Fruit fly (Drosophila melanogaster) whole organism, embryonic: Measurements from ENCODE around the gene Jhbp12.
A peak's percentile ranks its signal among the peaks of the same experiment; 100 is the strongest.

ENCODE experiments used
- Atf6 ChIP-seq: fragments of 200-800 bp; sonication (Bioruptor generic); IDR thresholded peaks from 2 replicates; pipeline ENCODE4 v1.3.6; 2022; ENCODE audit warnings: missing biosample characterization, missing genetic modification characterization
- C15 ChIP-seq: fragments of 200-800 bp; sonication (Bioruptor generic); IDR thresholded peaks from 3 replicates; pipeline ENCODE4 v1.3.6; 2022; ENCODE audit warnings: missing biosample characterization, missing genetic modification characterization
- CG10462 ChIP-seq: fragments of 200-800 bp; sonication (Bioruptor generic); optimal IDR thresholded peaks from 2 replicates; lab custom pipeline; 2016; ENCODE audit warnings: missing biosample characterization, missing genetic modification characterization
- CG11085 ChIP-seq: fragments of 200-800 bp; sonication (Bioruptor generic); IDR thresholded peaks from 2 replicates; pipeline ENCODE4 v1.3.6; 2022; ENCODE audit warnings: missing biosample characterization, missing genetic modification characterization
- CG12299 ChIP-seq: fragments of 200-800 bp; sonication (Bioruptor generic); optimal IDR thresholded peaks from 2 replicates; lab custom pipeline; 2018; ENCODE audit warnings: missing biosample characterization, mild to moderate bottlenecking, missing genetic modification characterization
- CG12659 ChIP-seq: fragments of 200-800 bp; sonication (Bioruptor generic); optimal IDR thresholded peaks from 3 replicates; lab custom pipeline; 2017; ENCODE audit warnings: mild to moderate bottlenecking, missing biosample characterization, missing genetic modification reagents, missing genetic modification characterization
- CG13287 ChIP-seq: fragments of 200-800 bp; sonication (Bioruptor generic); IDR thresholded peaks from 2 replicates; pipeline ENCODE4 v1.3.6; 2022; ENCODE audit warnings: missing biosample characterization, missing genetic modification characterization; ENCODE audit not compliant: partially characterized antibody
- CG13424 ChIP-seq: fragments of 200-800 bp; sonication (Bioruptor generic); optimal IDR thresholded peaks from 2 replicates; lab custom pipeline; 2019; ENCODE audit warnings: missing biosample characterization, mild to moderate bottlenecking, missing genetic modification characterization, moderate library complexity
- CG14667 ChIP-seq: fragments of 200-800 bp; sonication (Bioruptor generic); IDR thresholded peaks from 2 replicates; pipeline ENCODE4 v1.3.6; 2022; ENCODE audit warnings: missing biosample characterization, missing genetic modification characterization
- CG15479 ChIP-seq: fragments of 200-800 bp; sonication (Bioruptor generic); optimal IDR thresholded peaks from 3 replicates; lab custom pipeline; 2019; ENCODE audit warnings: missing biosample characterization, mild to moderate bottlenecking, missing genetic modification characterization, moderate library complexity
- CG15696 ChIP-seq: fragments of 200-800 bp; sonication (Bioruptor generic); optimal IDR thresholded peaks from 2 replicates; lab custom pipeline; 2019; ENCODE audit warnings: missing biosample characterization, mild to moderate bottlenecking, missing genetic modification characterization, moderate library complexity
- CG17186 ChIP-seq: fragments of 200-800 bp; sonication (Bioruptor generic); optimal IDR thresholded peaks from 3 replicates; lab custom pipeline; 2017; ENCODE audit warnings: missing biosample characterization, missing genetic modification reagents, missing genetic modification characterization
- CG17612 ChIP-seq: fragments of 200-800 bp; sonication (Bioruptor generic); IDR thresholded peaks from 2 replicates; pipeline ENCODE4 v1.3.6; 2022; ENCODE audit warnings: missing biosample characterization, missing genetic modification characterization
- CG18262 ChIP-seq: fragments of 200-800 bp; optimal IDR thresholded peaks from 3 replicates; lab custom pipeline; 2019; ENCODE audit warnings: missing biosample characterization, mild to moderate bottlenecking, missing genetic modification characterization, moderate library complexity
- CG2116 ChIP-seq: fragments of 200-800 bp; sonication (Bioruptor generic); optimal IDR thresholded peaks from 3 replicates; lab custom pipeline; 2018; ENCODE audit warnings: missing biosample characterization, mild to moderate bottlenecking, missing genetic modification characterization
- CG2678 ChIP-seq: fragments of 200-800 bp; sonication (Bioruptor generic); optimal IDR thresholded peaks from 3 replicates; lab custom pipeline; 2019; ENCODE audit warnings: missing biosample characterization, mild to moderate bottlenecking, missing genetic modification characterization, moderate library complexity
- CG2889 ChIP-seq: fragments of 200-800 bp; sonication (Bioruptor generic); IDR thresholded peaks from 3 replicates; pipeline ENCODE4 v1.3.6; 2022; ENCODE audit warnings: missing biosample characterization, missing genetic modification characterization
- CG7271 ChIP-seq: fragments of 200-800 bp; sonication (Bioruptor generic); optimal IDR thresholded peaks from 2 replicates; lab custom pipeline; 2018; ENCODE audit warnings: missing biosample characterization, mild to moderate bottlenecking, missing genetic modification characterization, moderate library complexity
- CG8089 ChIP-seq: fragments of 200-800 bp; sonication (Bioruptor generic); optimal IDR thresholded peaks from 3 replicates; lab custom pipeline; 2016; ENCODE audit warnings: missing biosample characterization, missing genetic modification characterization
- Dip2 ChIP-seq: fragments of 200-800 bp; sonication (Bioruptor generic); IDR thresholded peaks from 2 replicates; pipeline ENCODE4 v1.3.6; 2022; ENCODE audit warnings: missing biosample characterization, missing genetic modification characterization
- Ets97D ChIP-seq: fragments of 200-800 bp; sonication (Bioruptor generic); optimal IDR thresholded peaks from 3 replicates; lab custom pipeline; 2016; ENCODE audit warnings: missing biosample characterization, missing genetic modification characterization
- HLH54F ChIP-seq: fragments of 200-800 bp; sonication (Bioruptor generic); optimal IDR thresholded peaks from 3 replicates; lab custom pipeline; 2016; ENCODE audit warnings: missing biosample characterization, missing genetic modification characterization
- Nf-YC ChIP-seq: fragments of 200-800 bp; optimal IDR thresholded peaks from 3 replicates; lab custom pipeline; 2019; ENCODE audit warnings: missing biosample characterization, mild to moderate bottlenecking, missing genetic modification characterization, moderate library complexity
- Oli ChIP-seq: fragments of 200-800 bp; sonication (Bioruptor generic); optimal IDR thresholded peaks from 2 replicates; lab custom pipeline; 2018; ENCODE audit warnings: missing biosample characterization, mild to moderate bottlenecking, missing genetic modification characterization, moderate library complexity
- Six4 ChIP-seq: fragments of 200-800 bp; sonication (Bioruptor generic); optimal IDR thresholded peaks from 2 replicates; lab custom pipeline; 2016; ENCODE audit warnings: missing biosample characterization, missing genetic modification characterization
- Sox100B ChIP-seq: fragments of 200-800 bp; sonication (Bioruptor generic); optimal IDR thresholded peaks from 3 replicates; lab custom pipeline; 2018; ENCODE audit warnings: missing biosample characterization, mild to moderate bottlenecking, missing genetic modification characterization
- Usf ChIP-seq: fragments of 200-800 bp; sonication (Bioruptor generic); optimal IDR thresholded peaks from 2 replicates; lab custom pipeline; 2017; ENCODE audit warnings: missing genotype, missing biosample characterization, missing genetic modification characterization
- Vsx1 ChIP-seq: fragments of 200-800 bp; sonication (Bioruptor generic); optimal IDR thresholded peaks from 2 replicates; lab custom pipeline; 2017; ENCODE audit warnings: missing biosample characterization, mild to moderate bottlenecking, missing genetic modification characterization, missing genetic modification reagents
- dati ChIP-seq: fragments of 200-800 bp; sonication (Bioruptor generic); IDR thresholded peaks from 2 replicates; pipeline ENCODE4 v1.3.6; 2022; ENCODE audit warnings: missing biosample characterization, missing genetic modification characterization
- dm ChIP-seq: fragments of 200-800 bp; sonication (Bioruptor generic); optimal IDR thresholded peaks from 3 replicates; lab custom pipeline; 2016; ENCODE audit warnings: missing biosample characterization, missing genetic modification characterization
- dmrt99B ChIP-seq: fragments of 200-800 bp; sonication (Bioruptor generic); optimal IDR thresholded peaks from 2 replicates; lab custom pipeline; 2018; ENCODE audit warnings: missing biosample characterization, mild to moderate bottlenecking, missing genetic modification characterization, moderate library complexity
- ewg ChIP-seq: fragments of 200-800 bp; sonication (Bioruptor generic); optimal IDR thresholded peaks from 3 replicates; lab custom pipeline; 2017; ENCODE audit warnings: mild to moderate bottlenecking, missing biosample characterization, missing genetic modification reagents, missing genetic modification characterization
- fd96Cb ChIP-seq: fragments of 200-800 bp; sonication (Bioruptor generic); optimal IDR thresholded peaks from 2 replicates; lab custom pipeline; 2018; ENCODE audit warnings: missing biosample characterization, mild to moderate bottlenecking, missing genetic modification characterization, moderate library complexity
- fu2 ChIP-seq: fragments of 200-800 bp; sonication (Bioruptor generic); optimal IDR thresholded peaks from 2 replicates; lab custom pipeline; 2016; ENCODE audit warnings: missing biosample characterization, missing genetic modification characterization
- grau ChIP-seq: fragments of 200-800 bp; optimal IDR thresholded peaks from 3 replicates; lab custom pipeline; 2019; ENCODE audit warnings: missing biosample characterization, mild to moderate bottlenecking, missing genetic modification characterization, moderate library complexity
- ham ChIP-seq: fragments of 200-800 bp; sonication (Bioruptor generic); IDR thresholded peaks from 2 replicates; pipeline ENCODE4 v1.3.6; 2022; ENCODE audit warnings: missing biosample characterization, missing genetic modification characterization
- hb ChIP-seq: fragments of 200-800 bp; sonication (Bioruptor generic); IDR thresholded peaks from 3 replicates; pipeline ENCODE4 v1.3.6; 2022; ENCODE audit warnings: missing biosample characterization, missing genetic modification characterization; ENCODE audit not compliant: partially characterized antibody
- hbn ChIP-seq: fragments of 200-800 bp; sonication (Bioruptor generic); IDR thresholded peaks from 2 replicates; pipeline ENCODE4 v1.3.6; 2022; ENCODE audit warnings: missing biosample characterization, missing genetic modification characterization; ENCODE audit not compliant: partially characterized antibody
- lilli ChIP-seq: fragments of 200-800 bp; sonication (Bioruptor generic); optimal IDR thresholded peaks from 3 replicates; lab custom pipeline; 2016; ENCODE audit warnings: missing biosample characterization, missing genetic modification characterization
- nerfin-2 ChIP-seq: fragments of 200-800 bp; sonication (Bioruptor generic); IDR thresholded peaks from 2 replicates; pipeline ENCODE4 v1.3.6; 2022; ENCODE audit warnings: missing biosample characterization, missing genetic modification characterization; ENCODE audit not compliant: partially characterized antibody
- org-1 ChIP-seq: fragments of 200-800 bp; sonication (Bioruptor generic); optimal IDR thresholded peaks from 2 replicates; lab custom pipeline; 2017; ENCODE audit warnings: missing biosample characterization, missing genetic modification characterization
- pros ChIP-seq: fragments of 200-800 bp; sonication (Bioruptor generic); optimal IDR thresholded peaks from 3 replicates; lab custom pipeline; 2019; ENCODE audit warnings: missing biosample characterization, mild to moderate bottlenecking, missing genetic modification characterization, moderate library complexity
- rib ChIP-seq: fragments of 200-800 bp; sonication (Bioruptor generic); IDR thresholded peaks from 2 replicates; pipeline ENCODE4 v1.3.6; 2022; ENCODE audit warnings: missing biosample characterization, missing genetic modification characterization
- ro ChIP-seq: fragments of 200-800 bp; sonication (Bioruptor generic); IDR thresholded peaks from 2 replicates; pipeline ENCODE4 v1.3.6; 2022; ENCODE audit warnings: missing biosample characterization, missing genetic modification characterization
- row ChIP-seq: fragments of 200-800 bp; sonication (Bioruptor generic); IDR thresholded peaks from 3 replicates; pipeline ENCODE4 v1.3.6; 2022; ENCODE audit warnings: missing biosample characterization, missing genetic modification characterization
- sc ChIP-seq, 3 experiments: fragments of >200 bp in 2 of 3; fragments of 200-800 bp in 1 of 3; sonication (Bioruptor generic) in 1 of 3; optimal IDR thresholded peaks; 2 replicates in 2 of 3; 3 replicates in 1 of 3; lab custom pipeline; 2017; ENCODE audit warnings: mild to moderate bottlenecking in 1 of 3, missing biosample characterization in 1 of 3, missing genetic modification characterization in 1 of 3, missing genetic modification reagents in 1 of 3
- sd ChIP-seq: fragments of 200-800 bp; sonication (Bioruptor generic); optimal IDR thresholded peaks from 3 replicates; lab custom pipeline; 2018; ENCODE audit warnings: missing biosample characterization, mild to moderate bottlenecking, missing genetic modification characterization, moderate library complexity
- sens-2 ChIP-seq: fragments of 200-800 bp; sonication (Bioruptor generic); IDR thresholded peaks from 2 replicates; pipeline ENCODE4 v1.3.6; 2022; ENCODE audit warnings: missing biosample characterization, missing genetic modification characterization
- twi ChIP-seq: fragments of 200-800 bp; optimal IDR thresholded peaks from 2 replicates; lab custom pipeline; 2019; ENCODE audit warnings: missing biosample characterization, mild to moderate bottlenecking, missing genetic modification characterization, moderate library complexity
- wdn ChIP-seq: fragments of 200-800 bp; sonication (Bioruptor generic); IDR thresholded peaks from 2 replicates; pipeline ENCODE4 v1.3.6; 2022; ENCODE audit warnings: missing biosample characterization, missing genetic modification characterization

Gene Jhbp12

dm6 chr3R:24565748-24566239, 41.2 kb downstream of the Jhbp12 start (continued):
- TF ChIP-seq hbn (peak; percentile 34; the same call in 1 of the 2 replicates), sd (peak; percentile 93), row (GFP tag; lab: Robert Waterston, UW) (peak; percentile 27; the same call in 1 of the 3 replicates), HLH54F (no peak), CG15696 (tag; lab: Kevin White, UChicago) (no peak), Oli (tag; lab: Kevin White, UChicago) (no peak), hb (no peak), grau (tag; lab: Kevin White, UChicago) (peak; percentile 51), CG14667 (GFP tag; lab: Robert Waterston, UW) (no peak), sc (optimal IDR thresholded peaks at IDR 0.05; lab: Kevin White, UChicago) (no peak), sc (GFP tag; optimal IDR thresholded peaks at IDR 0.05; lab: Kevin White, UChicago) (peak; percentile 25), ewg (GFP tag; lab: Kevin White, UChicago) (peak; percentile 58), Six4 (no peak), CG17612 (GFP tag; lab: Robert Waterston, UW) (no peak), CG7271 (no peak), CG12659 (peak; percentile 39), Atf6 (GFP tag; lab: Robert Waterston, UW) (peak; percentile 77), CG12299 (tag; lab: Kevin White, UChicago) (peak; percentile 91), fd96Cb (tag; lab: Kevin White, UChicago) (no peak), dati (GFP tag; lab: Robert Waterston, UW) (no peak), dm (GFP tag; lab: Kevin White, UChicago) (no peak), rib (GFP tag; lab: Robert Waterston, UW) (no peak; the same call in none of the 2 replicates), Dip2 (GFP tag; lab: Robert Waterston, UW) (no peak), CG2889 (no peak), nerfin-2 (no peak), CG2678 (peak; percentile 70), ham (no peak), CG15479 (GFP tag; lab: Kevin White, UChicago) (no peak), Sox100B (peak; percentile 37), CG8089 (GFP tag; lab: Kevin White, UChicago) (no peak), wdn (GFP tag; lab: Robert Waterston, UW) (peak; percentile 19; the same call in 1 of the 2 replicates), CG2116 (GFP tag; lab: Kevin White, UChicago) (peak; percentile 43), CG13424 (tag; lab: Kevin White, UChicago) (peak; percentile 50), twi (tag; lab: Kevin White, UChicago) (peak; percentile 66), lilli (peak; percentile 44), fu2 (GFP tag; lab: Kevin White, UChicago) (no peak), Usf (no peak), ro (GFP tag; lab: Robert Waterston, UW) (no peak), sens-2 (GFP tag; lab: Robert Waterston, UW) (no peak), pros (GFP tag; lab: Kevin White, UChicago) (peak; percentile 15), Nf-YC (tag; lab: Kevin White, UChicago) (peak; percentile 58), CG10462 (GFP tag; lab: Kevin White, UChicago) (peak; percentile 8), CG18262 (peak; percentile 40), Vsx1 (peak; percentile 70), Ets97D (GFP tag; lab: Kevin White, UChicago) (peak; percentile 22), CG17186 (peak; percentile 2), CG13287 (GFP tag; lab: Robert Waterston, UW) (peak; percentile 51; the same call in 1 of the 2 replicates), dmrt99B (peak; percentile 43), C15 (no peak), org-1 (peak; percentile 39), CG11085 (no peak)
